Worm (Caenorhabditis elegans) whole organism, late embryonic: Measurements from ENCODE around the gene nhr-127.

Experiments used
- C38D4.7 ChIP-seq: fragments of 200-800 bp; sonication (Bioruptor generic); optimal IDR thresholded peaks from 2 replicates; lab custom pipeline; 2018; ENCODE audit warnings: mild to moderate bottlenecking, missing genetic modification characterization, moderate library complexity, missing compliant biosample characterization
- K02D7.2 ChIP-seq: sonication (generic microtip); optimal IDR thresholded peaks from 2 replicates; lab custom pipeline; 2017; ENCODE audit warnings: mild to moderate bottlenecking, missing genetic modification characterization, missing compliant biosample characterization
- T23F11.4 ChIP-seq: fragments of 200-800 bp; sonication (Bioruptor generic); optimal IDR thresholded peaks from 2 replicates; lab custom pipeline; 2018; ENCODE audit warnings: mild to moderate bottlenecking, missing genetic modification characterization, missing compliant biosample characterization
- Y22D7AL.16 ChIP-seq: sonication (generic microtip); optimal IDR thresholded peaks from 2 replicates; lab custom pipeline; 2016; ENCODE audit warnings: missing genetic modification characterization, missing compliant biosample characterization
- ahr-1 ChIP-seq: sonication (generic microtip); optimal IDR thresholded peaks from 2 replicates; lab custom pipeline; 2016; ENCODE audit warnings: missing genetic modification characterization, missing compliant biosample characterization
- ceh-24 ChIP-seq: sonication (generic microtip); optimal IDR thresholded peaks from 2 replicates; lab custom pipeline; 2016; ENCODE audit warnings: mild to moderate bottlenecking, missing genetic modification characterization, missing compliant biosample characterization
- ceh-30 ChIP-seq: fragments of 150-350 bp; optimal IDR thresholded peaks from 2 replicates; lab custom pipeline; 2014; ENCODE audit warnings: missing biosample characterization, missing genetic modification characterization
- ceh-31 ChIP-seq: sonication (generic microtip); optimal IDR thresholded peaks from 2 replicates; lab custom pipeline; 2016; ENCODE audit warnings: missing genetic modification characterization, missing compliant biosample characterization
- ceh-34 ChIP-seq: sonication (generic microtip); optimal IDR thresholded peaks from 2 replicates; lab custom pipeline; 2016; ENCODE audit warnings: mild to moderate bottlenecking, missing genetic modification characterization, missing compliant biosample characterization
- ceh-9 ChIP-seq: sonication (generic microtip); optimal IDR thresholded peaks from 2 replicates; lab custom pipeline; 2016; ENCODE audit warnings: mild to moderate bottlenecking, missing genetic modification characterization, inconsistent platforms, missing compliant biosample characterization
- che-1 ChIP-seq: sonication (generic microtip); optimal IDR thresholded peaks from 2 replicates; lab custom pipeline; 2016; ENCODE audit warnings: mild to moderate bottlenecking, missing genetic modification characterization, missing compliant biosample characterization
- dmd-4 ChIP-seq: sonication (generic microtip); optimal IDR thresholded peaks from 2 replicates; lab custom pipeline; 2016; ENCODE audit warnings: borderline replicate concordance, missing genetic modification characterization, missing compliant biosample characterization
- elt-2 ChIP-seq: sonication (generic microtip); optimal IDR thresholded peaks from 2 replicates; lab custom pipeline; 2016; ENCODE audit warnings: missing genetic modification reagents, missing genetic modification characterization, missing compliant biosample characterization
- ets-4 ChIP-seq: sonication (generic microtip); optimal IDR thresholded peaks from 2 replicates; lab custom pipeline; 2016; ENCODE audit warnings: missing genetic modification characterization, missing compliant biosample characterization
- fax-1 ChIP-seq: sonication (generic microtip); optimal IDR thresholded peaks from 2 replicates; lab custom pipeline; 2016; ENCODE audit warnings: missing genotype, missing genetic modification characterization, missing compliant biosample characterization
- hlh-15 ChIP-seq: sonication (generic microtip); optimal IDR thresholded peaks from 2 replicates; lab custom pipeline; 2016; ENCODE audit warnings: missing genetic modification characterization, missing compliant biosample characterization
- lin-11 ChIP-seq: fragments of 200-800 bp; sonication (Bioruptor generic); optimal IDR thresholded peaks from 2 replicates; lab custom pipeline; 2018; ENCODE audit warnings: mild to moderate bottlenecking, missing genetic modification characterization, missing compliant biosample characterization
- mec-3 ChIP-seq: sonication (generic microtip); optimal IDR thresholded peaks from 2 replicates; lab custom pipeline; 2016; ENCODE audit warnings: borderline replicate concordance, missing genetic modification characterization, missing compliant biosample characterization
- nfya-1 ChIP-seq: sonication (generic microtip); optimal IDR thresholded peaks from 2 replicates; lab custom pipeline; 2017; ENCODE audit warnings: missing genetic modification characterization, mild to moderate bottlenecking, missing compliant biosample characterization, antibody characterized with exemption, moderate library complexity
- nhr-11 ChIP-seq: fragments of 150-350 bp; optimal IDR thresholded peaks from 2 replicates; lab custom pipeline; 2014; ENCODE audit warnings: missing biosample characterization, missing genetic modification characterization
- nhr-232 ChIP-seq: sonication (generic microtip); optimal IDR thresholded peaks from 2 replicates; lab custom pipeline; 2016; ENCODE audit warnings: missing genetic modification characterization, missing compliant biosample characterization
- odd-2 ChIP-seq: sonication (generic microtip); optimal IDR thresholded peaks from 2 replicates; lab custom pipeline; 2017; ENCODE audit warnings: antibody characterized with exemption, mild to moderate bottlenecking, missing genetic modification characterization, missing compliant biosample characterization
- pat-9 ChIP-seq: fragments of 200-800 bp; sonication (Bioruptor generic); optimal IDR thresholded peaks from 2 replicates; lab custom pipeline; 2018; ENCODE audit warnings: mild to moderate bottlenecking, missing genetic modification characterization, moderate library complexity, missing compliant biosample characterization
- pha-2 ChIP-seq: sonication (generic microtip); optimal IDR thresholded peaks from 2 replicates; lab custom pipeline; 2017; ENCODE audit warnings: mild to moderate bottlenecking, missing genetic modification characterization, missing compliant biosample characterization
- ref-2 ChIP-seq: sonication (generic microtip); optimal IDR thresholded peaks from 2 replicates; lab custom pipeline; 2016; ENCODE audit warnings: missing genetic modification characterization, missing compliant biosample characterization
- rnt-1 ChIP-seq: sonication (generic microtip); optimal IDR thresholded peaks from 2 replicates; lab custom pipeline; 2016; ENCODE audit warnings: missing genetic modification characterization, missing compliant biosample characterization
- sdc-2 ChIP-seq: sonication (generic microtip); optimal IDR thresholded peaks from 2 replicates; lab custom pipeline; 2016; ENCODE audit warnings: missing genotype, missing genetic modification characterization, missing compliant biosample characterization
- sox-4 ChIP-seq: sonication (generic microtip); optimal IDR thresholded peaks from 2 replicates; lab custom pipeline; 2017; ENCODE audit warnings: mild to moderate bottlenecking, missing genetic modification characterization, inconsistent platforms, missing compliant biosample characterization
- tbx-2 ChIP-seq: sonication (generic microtip); optimal IDR thresholded peaks from 2 replicates; lab custom pipeline; 2016; ENCODE audit warnings: missing genetic modification characterization, missing compliant biosample characterization
- unc-3 ChIP-seq, 2 experiments: fragments of 200-800 bp in 1 of 2; sonication (Bioruptor generic) in 1 of 2; sonication (generic microtip) in 1 of 2; conservative IDR thresholded peaks in 1 of 2; optimal IDR thresholded peaks in 1 of 2; 2 replicates each; pipeline versions ENCODE4 v1.3.6 to Lab custom; 2016 to 2022; ENCODE audit warnings: missing compliant biosample characterization in 2 of 2, missing genetic modification characterization in 2 of 2, missing genetic modification reagents in 1 of 2
- unc-42 ChIP-seq: sonication (generic microtip); optimal IDR thresholded peaks from 2 replicates; lab custom pipeline; 2016; ENCODE audit warnings: missing genotype, missing genetic modification characterization, missing compliant biosample characterization
- zip-5 ChIP-seq: sonication (generic microtip); optimal IDR thresholded peaks from 2 replicates; lab custom pipeline; 2016; ENCODE audit warnings: missing genetic modification characterization, missing compliant biosample characterization
- ztf-16 ChIP-seq: sonication (generic microtip); optimal IDR thresholded peaks from 2 replicates; lab custom pipeline; 2017; ENCODE audit warnings: missing genetic modification characterization, missing compliant biosample characterization

nhr-127 gene

ce11 chrV:16224027-16224426, 35.8 kb upstream of the nhr-127 start, which contains the start of gene stdh-2:
TSS of gene stdh-2 (plus strand) at chrV:16224327.
- TF ChIP-seq ceh-30 (tag; lab: Kevin White, UChicago) (no peak), Y22D7AL.16 (no peak), che-1 (no peak), C38D4.7 (GFP tag; lab: Kevin White, UChicago) (no peak)

DNA sequence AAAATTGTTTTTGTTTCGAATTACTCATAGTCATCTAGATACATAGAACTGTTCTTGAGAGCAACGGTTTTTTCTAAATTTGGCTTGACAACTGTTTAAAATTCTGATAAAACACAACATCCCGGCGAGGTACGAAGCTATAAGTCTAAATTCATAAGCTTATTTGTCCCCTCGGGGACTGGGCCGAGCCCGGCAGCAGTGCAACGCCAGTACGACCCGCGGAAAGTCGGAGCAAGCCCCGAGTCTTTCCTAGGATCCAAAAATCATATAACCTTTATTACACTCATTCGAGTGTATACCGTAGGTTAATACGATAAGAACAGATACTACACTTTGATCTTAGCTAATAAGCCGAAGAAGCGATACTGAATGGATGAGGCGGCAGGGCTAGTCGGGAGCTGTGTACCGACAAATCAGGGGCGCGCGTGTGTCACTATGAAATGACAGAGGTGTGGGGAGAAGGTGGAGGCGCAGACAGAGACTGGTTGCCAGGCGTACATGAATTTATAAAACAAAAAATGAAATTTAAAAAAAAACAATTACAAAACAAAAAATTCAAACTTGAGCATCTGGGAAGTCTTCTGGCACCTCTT, 34.2 kb upstream of the nhr-127 start:
- no peak for TF ChIP-seq ets-4 (tag; lab: Kevin White, UChicago)
- no peak for TF ChIP-seq nhr-11 (tag; lab: Kevin White, UChicago)
- no peak for TF ChIP-seq sox-4
- TF ChIP-seq Y22D7AL.16, result no peak
- TF ChIP-seq fax-1 (tag; lab: Kevin White, UChicago), result no peak
- TF ChIP-seq unc-42 (tag; lab: Kevin White, UChicago), result no peak
- TF ChIP-seq dmd-4 (tag; lab: Kevin White, UChicago), result no peak
- TF ChIP-seq elt-2 (tag; lab: Kevin White, UChicago), result no peak
- TF ChIP-seq odd-2 (tag; lab: Kevin White, UChicago), result no peak
- TF ChIP-seq ceh-9 (tag; lab: Kevin White, UChicago), result no peak
- TF ChIP-seq hlh-15 (tag; lab: Kevin White, UChicago), result no peak
- TF ChIP-seq mec-3 (tag; lab: Kevin White, UChicago), result no peak
- TF ChIP-seq T23F11.4 (GFP tag; lab: Kevin White, UChicago), result no peak

- no peak for TF ChIP-seq T23F11.4 (GFP tag; lab: Kevin White, UChicago)
- TF ChIP-seq ceh-24 (tag; lab: Kevin White, UChicago), result no peak
- no peak for TF ChIP-seq lin-11 (tag; lab: Kevin White, UChicago)
- no peak for TF ChIP-seq unc-3 (GFP tag; conservative IDR thresholded peaks at IDR 0.05; lab: Robert Waterston, UW)
- TF ChIP-seq unc-3 (tag; optimal IDR thresholded peaks at IDR 0.05; lab: Kevin White, UChicago), result no peak
- no peak for TF ChIP-seq ceh-31 (tag; lab: Kevin White, UChicago)
- no peak for TF ChIP-seq zip-5
- no peak for TF ChIP-seq ref-2 (tag; lab: Kevin White, UChicago)
- TF ChIP-seq C38D4.7 (GFP tag; lab: Kevin White, UChicago), result no peak
- TF ChIP-seq tbx-2 (tag; lab: Kevin White, UChicago), result no peak
- no peak for TF ChIP-seq ets-4 (tag; lab: Kevin White, UChicago)
- TF ChIP-seq K02D7.2 (tag; lab: Kevin White, UChicago), result no peak
- no peak for TF ChIP-seq sdc-2 (tag; lab: Kevin White, UChicago)
- no peak for TF ChIP-seq ztf-16 (tag; lab: Kevin White, UChicago)
- no peak for TF ChIP-seq che-1
- TF ChIP-seq, all 69 proteins: peak for 0
These were observed 33.2 kb upstream of the nhr-127 start, which contains the start of gene F11A5.13 for ce11 chrV:16226581-16226980. TSS of gene F11A5.13 (minus strand) at chrV:16226681.

ce11 chrV:16229439-16229838, 30.3 kb upstream of the nhr-127 start:
- no peak for TF ChIP-seq pat-9 (tag; lab: Kevin White, UChicago)
- no peak for TF ChIP-seq nhr-232
- no peak for TF ChIP-seq elt-2 (tag; lab: Kevin White, UChicago)
- TF ChIP-seq hlh-15 (tag; lab: Kevin White, UChicago), result no peak
- no peak for TF ChIP-seq nfya-1 (tag; lab: Kevin White, UChicago)
- no peak for TF ChIP-seq Y22D7AL.16
- no peak for TF ChIP-seq ceh-30 (tag; lab: Kevin White, UChicago)
- no peak for TF ChIP-seq tbx-2 (tag; lab: Kevin White, UChicago)
- TF ChIP-seq ahr-1 (tag; lab: Kevin White, UChicago), result no peak
- TF ChIP-seq unc-42 (tag; lab: Kevin White, UChicago), result no peak
- TF ChIP-seq rnt-1 (tag; lab: Kevin White, UChicago), result no peak
- TF ChIP-seq ref-2 (tag; lab: Kevin White, UChicago), result no peak
- no peak for TF ChIP-seq lin-11 (tag; lab: Kevin White, UChicago)
- TF ChIP-seq ets-4 (tag; lab: Kevin White, UChicago), result no peak
- TF ChIP-seq ceh-34 (tag; lab: Kevin White, UChicago), result no peak
- no peak for TF ChIP-seq pha-2 (tag; lab: Kevin White, UChicago)
- no peak for TF ChIP-seq fax-1 (tag; lab: Kevin White, UChicago)
